Worm (Caenorhabditis elegans) whole organism, young adult: Measurements from ENCODE around the gene Y38E10A.28.

ENCODE experiments used
- F57C9.4 ChIP-seq: sonication (generic microtip); optimal IDR thresholded peaks from 2 replicates; lab custom pipeline; 2017; ENCODE audit warnings: mild to moderate bottlenecking, missing genetic modification characterization, missing compliant biosample characterization
- ama-1 ChIP-seq, 3 experiments: fragments of 150-350 bp in 1 of 3; sonication (generic microtip) in 2 of 3; optimal IDR thresholded peaks; 2 replicates each; lab custom pipeline; 2014 to 2018; ENCODE audit warnings: missing biosample characterization in 2 of 3, missing genetic modification characterization in 2 of 3, missing genetic modification reagents in 2 of 3
- attf-6 ChIP-seq: fragments of 200-800 bp; sonication (Bioruptor generic); IDR thresholded peaks from 2 replicates; pipeline ENCODE4 v1.3.6; 2022; ENCODE audit warnings: missing genetic modification reagents, missing genetic modification characterization, missing compliant biosample characterization
- ceh-79 ChIP-seq: sonication (generic microtip); optimal IDR thresholded peaks from 2 replicates; lab custom pipeline; 2017; ENCODE audit warnings: mild to moderate bottlenecking, missing genetic modification characterization, missing compliant biosample characterization
- lag-1 ChIP-seq: fragments of 200-800 bp; sonication (Bioruptor generic); IDR thresholded peaks from 2 replicates; pipeline ENCODE4 v1.3.6; 2022; ENCODE audit warnings: missing genetic modification reagents, missing genetic modification characterization, missing compliant biosample characterization
- nhr-90 ChIP-seq: sonication (generic microtip); optimal IDR thresholded peaks from 2 replicates; lab custom pipeline; 2016; ENCODE audit warnings: missing genotype, mild to moderate bottlenecking, missing genetic modification characterization, missing compliant biosample characterization
- pha-4 ChIP-seq: fragments of 150-350 bp; sonication (generic microtip); optimal IDR thresholded peaks from 2 replicates; lab custom pipeline; 2014; ENCODE audit warnings: missing biosample characterization, missing genetic modification reagents, missing genetic modification characterization
- snpc-4 ChIP-seq, 5 experiments: fragments of 150-350 bp in 1 of 5; sonication (generic microtip) in 4 of 5; optimal IDR thresholded peaks; 2 replicates each; lab custom pipeline; 2014 to 2018; ENCODE audit warnings: missing genetic modification characterization in 5 of 5, missing biosample characterization in 3 of 5, antibody characterized with exemption in 2 of 5, mild to moderate bottlenecking in 2 of 5, missing compliant biosample characterization in 2 of 5, missing genotype in 2 of 5, moderate library complexity in 2 of 5, missing genetic modification reagents in 1 of 5
- unc-62 ChIP-seq: fragments of 150-350 bp; optimal IDR thresholded peaks from 2 replicates; lab custom pipeline; 2014; ENCODE audit warnings: missing biosample characterization, missing genetic modification reagents, missing genetic modification characterization
- ztf-28 ChIP-seq: fragments of 200-800 bp; sonication (Bioruptor generic); IDR thresholded peaks from 2 replicates; pipeline ENCODE4 v1.3.6; 2022; ENCODE audit warnings: missing genetic modification reagents, missing genetic modification characterization, missing compliant biosample characterization

DNA sequence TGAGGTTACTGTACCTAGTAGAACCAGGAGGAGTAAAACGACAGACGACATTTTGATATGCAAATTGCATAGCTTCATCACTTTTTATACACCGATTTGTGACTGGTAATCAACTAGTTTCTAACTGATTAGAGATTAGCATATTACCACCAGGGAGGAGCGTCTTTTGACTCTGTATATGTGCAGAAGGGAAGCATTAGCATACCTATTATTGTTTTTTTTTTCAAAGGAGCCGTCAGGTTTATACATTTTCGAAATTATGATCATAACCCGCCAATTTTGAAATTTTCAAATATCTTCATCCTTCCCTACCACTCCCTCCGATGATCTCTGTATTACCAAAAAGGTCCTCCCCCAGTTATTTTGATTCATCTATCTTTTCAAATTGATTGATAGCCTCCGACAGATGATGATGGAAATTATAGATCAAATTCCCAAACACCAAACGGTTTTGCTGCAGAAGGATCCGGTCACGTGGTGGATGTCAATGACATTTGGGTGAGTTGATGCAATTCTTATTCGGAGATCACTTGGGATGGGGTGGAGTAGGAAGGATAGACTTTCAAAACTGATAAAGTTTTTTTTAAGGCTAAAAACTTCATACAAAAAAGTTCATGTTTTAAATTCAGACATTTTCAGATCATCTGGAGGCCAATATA, 7.5 kb upstream of the Y38E10A.28 start, which contains the start of gene nspe-8:
- TF ChIP-seq attf-6 (no peak), snpc-4 (GFP tag; optimal IDR thresholded peaks at IDR 0.05; lab: Kevin White, UChicago) (no peak), snpc-4 (tag; optimal IDR thresholded peaks at IDR 0.05; lab: Kevin White, UChicago) (no peak), ama-1 (optimal IDR thresholded peaks at IDR 0.05; lab: Kevin White, UChicago) (no peak), ama-1 (GFP tag; optimal IDR thresholded peaks at IDR 0.05; lab: Kevin White, UChicago) (no peak), nhr-90 (tag; lab: Kevin White, UChicago) (no peak), pha-4 (tag; lab: Kevin White, UChicago) (no peak), lag-1 (no peak), ztf-28 (no peak), ceh-79 (no peak), F57C9.4 (tag; lab: Kevin White, UChicago) (no peak), unc-62 (GFP tag; lab: Kevin White, UChicago) (no peak)
